Fruit fly (Drosophila melanogaster): Measurements from ENCODE around the gene CG14332.

The CG14332 gene

dm6 chr3R:17391313-17391845, 30.6 kb downstream of the CG14332 start, which contains the start of the genes Brf and sds22 (continued):
- TF ChIP-seq spab (GFP tag; optimal IDR thresholded peaks at IDR 0.05) (peak; percentile 83), Sox14 (GFP tag; optimal IDR thresholded peaks at IDR 0.05) (peak; percentile 96), CG9139 (GFP tag; optimal IDR thresholded peaks at IDR 0.05) (peak; percentile 85), CG3919 (GFP tag; optimal IDR thresholded peaks at IDR 0.05) (peak; percentile 95), CG6276 (GFP tag; optimal IDR thresholded peaks at IDR 0.05) (peak; percentile 79), CG10669 (GFP tag; optimal IDR thresholded peaks at IDR 0.05) (peak; percentile 94), salr (GFP tag; optimal IDR thresholded peaks at IDR 0.05) (peak; percentile 77 to 93), CG16779 (tag; optimal IDR thresholded peaks at IDR 0.05) (peak; percentile 77), CG8119 (GFP tag; IDR thresholded peaks at IDR 0.05) (peak; percentile 88), CG6792 (GFP tag; optimal IDR thresholded peaks at IDR 0.05) (peak; percentile 93), eg (GFP tag; IDR thresholded peaks at IDR 0.05) (peak; percentile 89), Sox15 (GFP tag; optimal IDR thresholded peaks at IDR 0.05) (peak; percentile 94), Lpt (GFP tag; optimal IDR thresholded peaks at IDR 0.05) (peak; percentile 91), pdm3 (GFP tag; optimal IDR thresholded peaks at IDR 0.05) (peak; percentile 98), fd59A (GFP tag; optimal IDR thresholded peaks at IDR 0.05) (peak; percentile 87), CG3032 (tag; optimal IDR thresholded peaks at IDR 0.05) (peak; percentile 96), Blimp-1 (GFP tag; optimal IDR thresholded peaks at IDR 0.05) (peak; percentile 85), esn (GFP tag; optimal IDR thresholded peaks at IDR 0.05) (peak; percentile 97), Sox102F (GFP tag; optimal IDR thresholded peaks at IDR 0.05) (peak; percentile 94), CG11902 (GFP tag; optimal IDR thresholded peaks at IDR 0.05) (peak; percentile 93), CG6854 (GFP tag; optimal IDR thresholded peaks at IDR 0.05) (peak; percentile 73), Hr39 (GFP tag; optimal IDR thresholded peaks at IDR 0.05) (peak; percentile 98), CG6808 (GFP tag; optimal IDR thresholded peaks at IDR 0.05) (peak; percentile 86), CG11762 (GFP tag; optimal IDR thresholded peaks at IDR 0.05; ENCODE audit: insufficient read depth) (peak; percentile 92), lz (GFP tag; optimal IDR thresholded peaks at IDR 0.05) (peak; percentile 97), fkh (GFP tag; optimal IDR thresholded peaks at IDR 0.05) (peak; percentile 96), dac (GFP tag; optimal IDR thresholded peaks at IDR 0.05) (peak; percentile 75), CG11294 (GFP tag; IDR thresholded peaks at IDR 0.05) (peak; percentile 89), Ets21C (GFP tag; optimal IDR thresholded peaks at IDR 0.05) (peak; percentile 97), CG15336 (GFP tag; IDR thresholded peaks at IDR 0.05) (peak; percentile 89), CG8632 (GFP tag; optimal IDR thresholded peaks at IDR 0.05) (peak; percentile 93), cyc (GFP tag; optimal IDR thresholded peaks at IDR 0.05) (peak; percentile 98), Gug (GFP tag; IDR thresholded peaks at IDR 0.05) (peak; percentile 87), Smox (GFP tag; optimal IDR thresholded peaks at IDR 0.05) (peak; percentile 95)

- TF ChIP-seq Hr39 (GFP tag; optimal IDR thresholded peaks at IDR 0.05) (peak; percentile 77), Eip93F (GFP tag; optimal IDR thresholded peaks at IDR 0.05) (no peak), CG1621 (tag; optimal IDR thresholded peaks at IDR 0.05) (peak; percentile 51), topi (GFP tag; optimal IDR thresholded peaks at IDR 0.05) (peak; percentile 77), Ets21C (GFP tag; optimal IDR thresholded peaks at IDR 0.05) (peak; percentile 77), acj6 (GFP tag; optimal IDR thresholded peaks at IDR 0.05) (peak; percentile 83), pdm3 (GFP tag; optimal IDR thresholded peaks at IDR 0.05) (peak; percentile 77), CG3919 (GFP tag; optimal IDR thresholded peaks at IDR 0.05) (peak; percentile 89), Met (GFP tag; optimal IDR thresholded peaks at IDR 0.05) (peak; percentile 71), Ets96B (tag; optimal IDR thresholded peaks at IDR 0.05) (peak; percentile 73), achi (GFP tag; optimal IDR thresholded peaks at IDR 0.05) (peak; percentile 76), CG10631 (GFP tag; optimal IDR thresholded peaks at IDR 0.05) (peak; percentile 81), CG32006 (GFP tag; optimal IDR thresholded peaks at IDR 0.05) (peak; percentile 78), CG11762 (GFP tag; optimal IDR thresholded peaks at IDR 0.05; ENCODE audit: insufficient read depth) (peak; percentile 71), CG34406 (GFP tag; optimal IDR thresholded peaks at IDR 0.05) (peak; percentile 61), Blimp-1 (GFP tag; optimal IDR thresholded peaks at IDR 0.05) (peak; percentile 20), spab (GFP tag; optimal IDR thresholded peaks at IDR 0.05) (peak; percentile 52), CG6276 (GFP tag; optimal IDR thresholded peaks at IDR 0.05) (peak; percentile 79), svp (GFP tag) (peak; percentile 84), salr (GFP tag; optimal IDR thresholded peaks at IDR 0.05) (peak; percentile 49 to 71), CG11902 (GFP tag; optimal IDR thresholded peaks at IDR 0.05) (peak; percentile 74), Lpt (GFP tag; optimal IDR thresholded peaks at IDR 0.05) (peak; percentile 63), eg (GFP tag; IDR thresholded peaks at IDR 0.05) (peak; percentile 92), Eip75B (GFP tag; optimal IDR thresholded peaks at IDR 0.05) (peak; percentile 81), CG6163 (GFP tag; IDR thresholded peaks at IDR 0.05) (peak; percentile 89), CG4318 (GFP tag; optimal IDR thresholded peaks at IDR 0.05) (peak; percentile 48), CG3032 (tag; optimal IDR thresholded peaks at IDR 0.05) (peak; percentile 66)
These were observed 35.7 kb downstream of the CG14332 start for dm6 chr3R:17386168-17386819.
